Worm (Caenorhabditis elegans): ENCODE results near the gene Y40B10B.1.
A peak's percentile ranks its signal among the peaks of the same experiment; 100 is the strongest.

The Y40B10B.1 gene

ce11 chrV:1978968-1979367 lies 17.6 kb upstream of the Y40B10B.1 start, which contains the start of gene T08B1.4 (continued):
- TF ChIP-seq tra-1 (GFP tag; IDR thresholded peaks at IDR 0.05): no peak

DNA sequence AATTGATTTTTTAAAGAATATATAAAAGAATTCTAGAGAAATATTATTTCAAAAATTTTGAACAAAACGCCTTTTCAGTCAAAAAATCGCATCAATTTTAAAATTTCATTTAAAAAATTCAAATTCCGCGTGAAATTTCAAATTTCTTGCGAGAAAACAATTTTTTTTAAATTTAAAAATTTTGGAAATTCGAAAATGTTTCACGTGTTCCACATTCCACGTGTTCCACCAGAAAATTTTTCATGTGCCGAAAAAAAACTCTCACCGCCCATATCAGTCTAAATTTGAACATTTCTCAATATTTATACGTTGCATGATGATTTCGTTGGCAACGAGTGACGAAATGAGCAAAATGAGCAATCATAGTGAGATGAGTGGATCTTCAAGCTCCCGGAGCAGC lies 13.7 kb upstream of the Y40B10B.1 start, which contains the start of gene fbxa-201:
TSS of gene fbxa-201 (plus strand) at position 301 of the 400 bp plus-strand sequence.
- TF ChIP-seq fkh-10 (GFP tag; optimal IDR thresholded peaks at IDR 0.05) (no peak), hif-1 (tag; optimal IDR thresholded peaks at IDR 0.05) (no peak), zfp-3 (GFP tag; conservative IDR thresholded peaks at IDR 0.05) (no peak), dpl-1 (GFP tag; optimal IDR thresholded peaks at IDR 0.05) (no peak), pqm-1 (tag; optimal IDR thresholded peaks at IDR 0.05) (no peak), ztf-7 (tag; optimal IDR thresholded peaks at IDR 0.05) (no peak), nhr-28 (tag; optimal IDR thresholded peaks at IDR 0.05) (no peak), ama-1 (optimal IDR thresholded peaks at IDR 0.05) (no peak), daf-8 (GFP tag; IDR thresholded peaks at IDR 0.05) (no peak), nhr-237 (tag; optimal IDR thresholded peaks at IDR 0.05) (no peak), nhr-111 (GFP tag; optimal IDR thresholded peaks at IDR 0.05) (no peak), aly-2 (tag; optimal IDR thresholded peaks at IDR 0.05) (no peak), mep-1 (tag; optimal IDR thresholded peaks at IDR 0.05) (no peak), spr-1 (tag; optimal IDR thresholded peaks at IDR 0.05) (no peak), F26F4.8 (GFP tag; conservative IDR thresholded peaks at IDR 0.05) (no peak), D1046.2 (GFP tag; IDR thresholded peaks at IDR 0.05) (no peak), egl-27 (tag; optimal IDR thresholded peaks at IDR 0.05) (no peak), ceh-82 (tag; optimal IDR thresholded peaks at IDR 0.05) (no peak)

ce11 chrV:1969690-1970089 lies 8.3 kb upstream of the Y40B10B.1 start:
- TF ChIP-seq egl-43 (GFP tag; IDR thresholded peaks at IDR 0.05) (no peak), unc-62 (GFP tag; optimal IDR thresholded peaks at IDR 0.05 in 1 of 2) (peak in 1 of 2 experiments; percentile 95), unc-62 (tag; optimal IDR thresholded peaks at IDR 0.05) (no peak), R02D3.7 (tag; optimal IDR thresholded peaks at IDR 0.05) (no peak), hmg-1.1 (GFP tag; IDR thresholded peaks at IDR 0.05) (no peak), tag-97 (GFP tag; IDR thresholded peaks at IDR 0.05) (no peak)

DNA sequence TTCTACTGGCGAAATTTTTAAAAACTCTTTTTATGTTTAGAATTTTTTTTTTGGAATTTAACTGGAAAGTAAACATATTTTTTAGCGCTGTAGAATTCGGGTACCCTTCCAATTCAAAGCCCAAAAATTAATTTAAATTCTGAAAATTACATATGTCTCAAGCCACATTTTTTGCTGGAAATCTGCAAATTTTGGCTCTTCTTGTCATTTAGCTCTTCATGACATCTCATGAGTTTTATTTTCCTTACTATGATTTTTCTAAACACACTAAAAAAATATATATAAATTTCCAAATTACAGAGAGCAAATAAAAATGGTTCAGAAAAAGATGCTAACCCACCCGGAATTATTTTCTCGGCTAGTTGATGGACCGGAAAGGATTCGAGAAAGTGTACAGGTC lies 7.9 kb upstream of the Y40B10B.1 start, which contains the start of gene acs-3:
TSS of gene acs-3 (plus strand) at position 301 of the 400 bp plus-strand sequence.
- no peak for TF ChIP-seq mdt-29 (GFP tag; IDR thresholded peaks at IDR 0.05)
- peak in 1 of 2 experiments; percentile 41 for TF ChIP-seq unc-62 (GFP tag; optimal IDR thresholded peaks at IDR 0.05 in 1 of 2)
- TF ChIP-seq unc-62 (tag; optimal IDR thresholded peaks at IDR 0.05): no peak
- TF ChIP-seq aha-1 (tag): no peak

DNA sequence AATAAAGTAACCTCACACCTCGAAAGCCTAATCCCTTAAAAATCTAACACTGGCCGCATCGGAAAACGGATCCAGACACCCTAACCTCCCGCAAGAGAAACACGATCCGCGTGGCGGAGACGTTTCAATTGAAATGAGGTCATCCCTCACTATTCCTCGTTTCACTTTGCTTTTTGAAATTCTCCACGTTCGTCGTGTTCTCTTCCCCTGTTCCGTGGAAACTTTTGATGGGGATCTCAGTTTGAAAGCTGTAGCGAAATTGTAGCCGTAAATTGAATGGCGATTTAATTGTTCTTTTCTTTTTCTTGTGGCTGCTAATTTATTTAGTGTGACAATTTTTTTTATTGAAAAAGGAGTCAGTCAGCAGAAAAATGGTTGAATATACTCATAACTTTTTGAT lies 7.5 kb upstream of the Y40B10B.1 start:
- TF ChIP-seq aha-1 (tag): peak; percentile 59
- TF ChIP-seq zip-11 (GFP tag; IDR thresholded peaks at IDR 0.05): no peak
- TF ChIP-seq egl-27 (tag; optimal IDR thresholded peaks at IDR 0.05): no peak

DNA sequence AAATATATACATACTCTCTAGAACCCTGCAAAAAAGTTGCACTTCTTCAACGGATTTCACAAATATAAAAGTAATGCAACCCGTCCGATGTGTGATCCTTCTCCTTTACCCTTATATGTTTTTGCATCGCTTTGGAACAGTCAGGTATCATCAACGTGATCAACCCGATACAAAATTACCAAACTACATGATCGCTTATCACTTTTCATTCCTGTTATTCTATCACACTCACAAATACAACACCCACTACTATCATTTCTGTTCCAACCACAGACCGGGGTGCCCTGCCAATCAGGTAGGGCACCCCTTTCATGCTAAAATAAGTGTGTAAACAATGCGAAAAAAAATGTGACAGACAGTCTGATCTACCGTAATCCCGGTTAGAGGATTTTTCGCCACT lies 5.6 kb upstream of the Y40B10B.1 start:
- TF ChIP-seq dmd-6 (GFP tag; IDR thresholded peaks at IDR 0.05): peak; percentile 37; the same call in 1 of the 2 replicates
- TF ChIP-seq tra-1 (GFP tag; IDR thresholded peaks at IDR 0.05): no peak
- TF ChIP-seq nhr-76 (tag; optimal IDR thresholded peaks at IDR 0.05): peak; percentile 39
- TF ChIP-seq aha-1 (tag): peak; percentile 49
- TF ChIP-seq T26A8.4 (GFP tag; IDR thresholded peaks at IDR 0.05): no peak
- TF ChIP-seq nhr-28 (tag; optimal IDR thresholded peaks at IDR 0.05): peak; percentile 11

- TF ChIP-seq unc-62 (GFP tag; optimal IDR thresholded peaks at IDR 0.05 in 1 of 2) (no peak), unc-62 (tag; optimal IDR thresholded peaks at IDR 0.05) (no peak)
Measured at ce11 chrV:1964806-1965205, 3.5 kb upstream of the Y40B10B.1 start, which contains the start of gene srj-15. srj-15 (minus strand) TSS chrV:1964906.

All from whole organism, L4 larva.